Worm (Caenorhabditis elegans): ENCODE data around the gene set-3.

DNA sequence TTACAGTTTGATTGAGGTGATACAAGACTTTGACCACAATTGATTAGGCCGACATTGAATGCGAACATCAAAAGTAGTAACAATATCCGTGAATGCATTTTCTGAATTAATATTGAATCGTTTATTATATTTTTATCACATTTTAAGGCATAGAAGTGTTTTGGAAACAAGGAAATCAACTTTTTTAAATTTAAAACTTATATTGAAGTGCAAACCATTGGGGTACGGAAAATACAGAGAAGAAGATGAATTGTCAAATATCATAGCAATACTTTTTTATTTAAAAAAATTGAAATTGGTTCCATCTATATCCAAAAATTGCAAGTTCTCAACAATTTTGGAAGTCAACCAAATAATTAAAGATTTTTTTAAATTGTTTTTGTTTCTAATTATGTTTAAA, 48.9 kb upstream of the set-3 start, which contains the start of gene T05G5.1:
- TF ChIP-seq nhr-10 (tag; optimal IDR thresholded peaks at IDR 0.05) = no peak
- no peak for TF ChIP-seq egl-27 (tag; optimal IDR thresholded peaks at IDR 0.05)
- no peak for TF ChIP-seq crh-2 (tag; optimal IDR thresholded peaks at IDR 0.05)
- TF ChIP-seq aly-2 (tag; optimal IDR thresholded peaks at IDR 0.05) = no peak
- no peak for TF ChIP-seq mdl-1 (tag; optimal IDR thresholded peaks at IDR 0.05)
- TF ChIP-seq alr-1 (tag; optimal IDR thresholded peaks at IDR 0.05) = no peak
- TF ChIP-seq nhr-11 (tag; optimal IDR thresholded peaks at IDR 0.05) = no peak
- no peak for TF ChIP-seq skn-1 (tag; optimal IDR thresholded peaks at IDR 0.05)
- TF ChIP-seq blmp-1 (tag; optimal IDR thresholded peaks at IDR 0.05; ENCODE audit: insufficient read depth) = no peak
- no peak for TF ChIP-seq ztf-4 (tag; optimal IDR thresholded peaks at IDR 0.05)
- TF ChIP-seq ztf-11 (tag; optimal IDR thresholded peaks at IDR 0.05) = no peak
- no peak for TF ChIP-seq unc-39 (tag; optimal IDR thresholded peaks at IDR 0.05)
- no peak for TF ChIP-seq R02D3.7 (tag; optimal IDR thresholded peaks at IDR 0.05)
- no peak for TF ChIP-seq F13H6.1 (tag; optimal IDR thresholded peaks at IDR 0.05)
